Fruit fly (Drosophila melanogaster): ENCODE measurements around the gene CG9667.

The CG9667 gene

DNA sequence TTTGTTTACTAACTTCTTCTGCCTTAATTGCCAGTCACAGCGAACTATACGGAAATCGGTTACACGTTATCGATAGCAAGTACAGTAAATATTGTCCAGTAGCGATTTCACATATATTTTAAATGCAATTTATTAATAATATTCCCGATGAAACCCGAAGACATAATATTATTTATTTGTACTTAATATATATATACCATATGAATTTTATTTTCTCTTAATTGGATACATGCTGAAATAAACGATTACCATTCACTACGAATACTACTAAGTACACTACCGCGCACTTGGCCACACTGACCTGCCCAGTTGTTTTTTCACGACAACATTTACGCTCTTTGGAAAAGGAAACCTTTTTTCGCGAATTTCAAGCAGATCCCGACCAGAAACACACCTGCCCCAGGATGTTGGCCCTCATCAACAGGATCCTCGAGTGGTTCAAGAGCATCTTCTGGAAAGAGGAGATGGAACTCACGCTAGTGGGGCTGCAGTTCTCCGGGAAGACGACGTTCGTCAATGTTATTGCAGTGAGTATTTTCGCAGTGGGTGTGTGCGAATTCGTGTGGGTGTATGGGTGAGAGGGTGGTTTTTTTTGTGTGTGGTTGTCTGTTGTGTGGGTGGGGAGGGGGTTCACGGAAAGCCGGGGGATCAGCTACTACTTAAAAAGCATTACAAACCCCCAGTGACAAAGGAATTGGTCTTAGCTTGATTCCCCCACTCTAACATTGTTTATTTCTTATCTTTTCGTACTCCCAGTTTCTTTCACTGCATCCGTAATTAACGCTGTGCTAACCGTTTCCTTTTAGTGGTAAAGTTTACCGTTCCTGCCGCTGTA lies at the start of gene CG9667, which contains the start of gene Arl8:
Gene CG9667 (minus strand): TSS at position 42 of the 835 bp plus-strand sequence.
Gene Arl8 (plus strand): TSS at position 290 of the 835 bp plus-strand sequence.
- no peak for TF ChIP-seq CG8478 (optimal IDR thresholded peaks at IDR 0.05)
- no peak for TF ChIP-seq CTCF (optimal IDR thresholded peaks at IDR 0.05)

DNA sequence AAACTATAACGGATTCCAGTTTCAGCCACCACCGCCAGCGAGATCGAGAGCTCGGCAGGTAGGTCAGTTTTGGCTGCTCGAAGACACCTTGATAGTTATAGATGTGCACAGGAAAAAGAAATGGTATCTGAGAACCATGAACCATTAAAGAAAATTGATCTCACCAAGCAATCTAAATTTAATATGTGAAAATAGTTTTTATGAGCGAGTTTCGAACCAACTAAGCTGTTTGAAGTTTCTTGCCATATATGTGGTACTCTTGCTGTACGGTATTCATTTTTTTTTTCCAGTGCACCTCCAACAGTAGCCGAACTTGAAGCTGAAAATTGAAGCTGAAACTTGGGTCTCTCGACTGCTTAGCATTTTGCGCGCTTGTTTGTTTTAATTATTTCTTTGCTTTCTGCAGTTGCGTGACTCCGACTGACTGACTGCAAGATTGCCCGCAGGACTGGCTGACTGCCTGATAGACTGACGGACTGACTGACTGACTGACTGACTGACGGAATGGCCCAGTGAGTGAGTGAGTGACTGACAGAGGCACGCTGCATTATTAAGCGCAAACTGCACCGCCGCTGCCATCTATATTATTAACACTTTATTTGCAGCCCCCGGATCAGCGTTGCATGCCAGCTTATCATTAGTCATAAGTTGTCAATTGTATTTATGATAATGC lies 45.5 kb upstream of the CG9667 start:
- no peak for TF ChIP-seq CG8478 (optimal IDR thresholded peaks at IDR 0.05)
- no peak for TF ChIP-seq CTCF (optimal IDR thresholded peaks at IDR 0.05)

DNA sequence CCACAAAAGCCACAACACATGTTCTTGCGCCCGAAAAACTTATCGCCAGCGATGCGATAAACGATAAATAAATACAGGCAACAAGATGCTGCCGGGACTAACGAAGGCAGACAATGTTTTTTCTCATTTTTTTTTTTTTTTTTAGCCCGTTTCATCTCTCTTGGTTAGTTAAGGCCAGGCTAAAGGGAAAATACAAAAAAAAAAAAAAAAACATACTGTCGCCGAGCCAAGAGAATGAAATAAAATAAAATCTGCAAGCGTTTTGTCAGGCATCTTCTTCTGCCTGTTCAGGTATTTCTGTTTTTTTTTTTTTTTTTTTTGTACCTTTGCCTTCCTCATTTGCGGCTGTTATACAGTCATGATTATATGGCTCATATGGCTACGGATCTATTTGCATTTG lies 38.7 kb upstream of the CG9667 start:
- TF ChIP-seq CTCF (optimal IDR thresholded peaks at IDR 0.05): no peak
- TF ChIP-seq CG8478 (optimal IDR thresholded peaks at IDR 0.05): no peak

DNA sequence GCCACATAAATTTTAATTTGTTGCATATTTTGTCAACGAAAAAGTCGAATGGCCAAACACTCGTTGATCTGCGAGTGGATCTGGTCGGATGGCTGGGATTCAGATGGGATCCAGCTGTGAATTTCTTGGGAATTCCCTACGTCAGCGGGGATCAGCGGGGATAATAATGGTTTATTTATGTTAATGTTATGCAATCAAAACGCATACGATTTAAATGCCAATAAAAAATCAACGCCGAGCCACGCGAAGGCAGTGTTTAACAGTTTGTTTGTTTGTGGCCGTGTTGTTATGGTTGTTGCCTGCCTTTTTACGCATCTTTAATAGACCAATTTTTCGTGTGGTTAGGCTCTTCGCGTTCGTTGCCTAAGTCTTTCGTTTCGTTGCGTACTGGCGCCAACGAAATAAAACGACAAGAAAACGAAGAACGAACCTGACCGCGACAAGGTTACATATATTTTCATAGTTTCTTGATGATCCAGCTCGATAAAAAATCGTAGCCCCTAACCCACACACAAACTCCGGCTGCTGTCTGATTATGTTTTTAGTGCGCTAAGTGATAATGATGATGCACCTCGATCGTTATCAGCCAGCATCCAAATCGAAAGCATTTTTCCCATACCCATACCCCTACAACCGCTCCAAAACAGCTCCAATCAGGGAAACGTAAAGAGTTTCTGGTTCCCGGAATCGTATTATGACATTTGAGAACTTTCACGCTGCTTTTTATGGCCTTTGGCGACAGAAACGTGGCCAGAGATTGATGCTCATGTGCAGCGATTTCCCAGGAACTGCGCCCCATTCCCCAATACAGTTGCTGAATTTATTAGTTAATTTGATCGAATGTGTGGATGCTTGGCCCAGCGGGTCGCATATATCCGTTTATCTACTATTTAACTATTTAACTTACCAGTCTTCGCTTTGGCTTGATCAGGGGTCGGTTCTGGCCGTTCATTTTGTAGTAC lies 34.2 kb upstream of the CG9667 start:
- TF ChIP-seq CG8478 (optimal IDR thresholded peaks at IDR 0.05) (no peak), CTCF (optimal IDR thresholded peaks at IDR 0.05) (no peak)

DNA sequence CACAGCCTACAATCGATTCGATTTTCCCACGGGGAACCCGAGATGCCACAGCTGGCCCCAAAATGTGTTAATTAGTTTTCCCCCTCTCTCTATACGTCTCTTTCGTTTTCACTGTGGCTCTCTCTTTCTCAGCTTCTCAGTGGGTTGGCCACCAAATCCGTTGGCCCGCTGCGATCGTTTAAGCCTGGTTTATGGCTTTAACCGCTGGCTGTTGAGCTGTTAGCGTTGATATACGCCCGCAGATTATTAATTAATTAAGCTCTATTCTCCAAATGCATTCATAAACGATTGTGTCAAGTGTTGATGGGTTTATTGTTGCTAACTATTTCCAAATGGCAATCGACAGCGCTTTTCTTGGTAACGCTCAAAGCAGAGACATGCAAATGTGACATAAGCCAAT lies 32.2 kb upstream of the CG9667 start:
- no peak for TF ChIP-seq CTCF (optimal IDR thresholded peaks at IDR 0.05)
- no peak for TF ChIP-seq CG8478 (optimal IDR thresholded peaks at IDR 0.05)

DNA sequence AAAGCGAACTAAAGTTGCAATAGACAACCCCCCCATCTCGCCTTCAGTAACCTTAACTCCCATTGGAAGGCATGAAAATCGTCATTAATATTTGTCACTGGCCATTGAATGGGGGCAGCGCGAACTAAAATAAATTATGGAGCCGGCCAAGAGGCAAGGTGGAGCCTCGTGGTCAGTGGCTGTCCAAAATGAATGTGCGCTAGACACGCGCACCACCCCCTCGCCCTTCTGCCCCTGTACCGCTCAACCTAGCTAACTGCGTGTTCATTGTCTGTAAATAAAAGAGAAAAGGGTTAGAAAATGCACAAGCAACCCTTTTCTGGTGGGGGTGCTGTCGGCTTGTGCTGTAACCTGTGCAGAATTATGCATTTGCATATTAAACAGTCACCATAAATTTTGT lies 31.1 kb upstream of the CG9667 start:
- no peak for TF ChIP-seq CG8478 (optimal IDR thresholded peaks at IDR 0.05)
- TF ChIP-seq CTCF (optimal IDR thresholded peaks at IDR 0.05): no peak

DNA sequence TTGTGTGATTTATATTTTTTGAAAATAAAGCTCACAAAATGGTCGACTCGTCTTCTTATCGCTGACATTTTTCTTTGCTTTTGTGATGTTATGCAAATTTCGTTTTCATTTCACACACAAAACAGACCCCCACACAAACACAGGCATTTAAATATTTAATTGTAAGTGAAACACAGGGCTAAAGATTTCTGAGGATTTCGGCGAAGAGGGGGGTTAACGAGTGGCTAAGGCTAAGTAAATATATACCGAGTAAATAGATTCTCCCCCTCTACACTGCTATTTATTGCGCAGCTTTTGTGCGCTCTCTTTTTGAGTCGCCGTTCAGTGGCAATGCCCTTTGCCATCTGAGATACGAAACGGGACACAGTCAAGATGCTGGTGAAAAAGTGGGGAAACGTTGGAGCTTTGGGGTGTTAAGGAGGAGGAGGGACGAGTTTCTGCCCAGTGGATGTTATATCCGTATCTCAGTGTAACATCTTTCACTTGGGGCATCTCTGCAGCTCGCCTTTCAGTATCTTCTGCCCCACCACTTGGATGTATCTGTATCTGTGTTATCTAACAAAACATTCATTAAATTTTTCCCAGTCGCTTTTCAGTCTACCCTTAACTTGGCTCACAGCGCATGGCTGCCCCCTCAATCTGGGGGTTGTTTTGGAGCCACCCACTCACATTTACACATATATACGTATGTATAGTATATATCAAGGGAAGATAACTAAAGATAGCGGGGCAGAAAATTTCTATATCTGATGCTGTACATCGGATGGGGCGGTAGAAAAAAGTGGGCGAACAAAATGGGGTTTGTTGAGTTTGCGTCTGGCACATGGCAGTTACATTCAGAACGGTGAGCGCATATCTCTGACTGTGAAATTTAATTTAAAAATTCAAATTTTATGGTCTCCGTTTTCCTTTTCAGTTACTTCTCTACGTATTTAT lies 29.8 kb upstream of the CG9667 start:
- no peak for TF ChIP-seq CTCF (optimal IDR thresholded peaks at IDR 0.05)
- TF ChIP-seq CG8478 (optimal IDR thresholded peaks at IDR 0.05): no peak

DNA sequence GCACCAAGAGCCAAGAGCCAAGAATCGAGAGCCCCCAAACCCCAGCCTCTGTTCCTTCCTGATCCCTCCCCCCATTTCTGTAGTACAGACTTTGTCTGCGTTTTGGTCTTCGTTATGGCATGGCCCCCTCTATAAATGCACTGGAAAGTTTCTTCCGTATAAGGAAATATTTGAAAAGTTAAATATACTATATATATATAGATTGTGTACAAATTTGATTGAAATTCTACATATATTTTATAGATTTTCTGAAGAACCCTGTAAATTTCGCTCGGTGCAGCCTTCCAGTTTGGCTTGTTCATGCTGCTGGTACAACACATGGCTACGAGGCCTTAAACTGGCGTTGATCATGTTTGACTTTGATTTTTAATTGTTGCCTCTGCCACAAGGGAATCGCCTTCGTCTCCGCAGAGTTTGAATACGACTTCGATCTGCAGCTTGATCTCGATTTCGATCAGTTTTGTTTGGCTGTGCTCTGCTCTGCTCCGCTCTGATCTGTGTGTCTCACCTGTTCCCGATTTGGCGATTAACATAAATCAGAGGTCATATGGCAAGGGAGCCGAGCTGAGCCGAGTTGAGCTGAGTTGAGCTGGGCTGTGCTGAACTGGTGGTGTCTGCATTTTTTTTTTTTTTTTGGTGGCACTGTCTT lies 27.9 kb upstream of the CG9667 start:
- TF ChIP-seq CG8478 (optimal IDR thresholded peaks at IDR 0.05): no peak
- no peak for TF ChIP-seq CTCF (optimal IDR thresholded peaks at IDR 0.05)

DNA sequence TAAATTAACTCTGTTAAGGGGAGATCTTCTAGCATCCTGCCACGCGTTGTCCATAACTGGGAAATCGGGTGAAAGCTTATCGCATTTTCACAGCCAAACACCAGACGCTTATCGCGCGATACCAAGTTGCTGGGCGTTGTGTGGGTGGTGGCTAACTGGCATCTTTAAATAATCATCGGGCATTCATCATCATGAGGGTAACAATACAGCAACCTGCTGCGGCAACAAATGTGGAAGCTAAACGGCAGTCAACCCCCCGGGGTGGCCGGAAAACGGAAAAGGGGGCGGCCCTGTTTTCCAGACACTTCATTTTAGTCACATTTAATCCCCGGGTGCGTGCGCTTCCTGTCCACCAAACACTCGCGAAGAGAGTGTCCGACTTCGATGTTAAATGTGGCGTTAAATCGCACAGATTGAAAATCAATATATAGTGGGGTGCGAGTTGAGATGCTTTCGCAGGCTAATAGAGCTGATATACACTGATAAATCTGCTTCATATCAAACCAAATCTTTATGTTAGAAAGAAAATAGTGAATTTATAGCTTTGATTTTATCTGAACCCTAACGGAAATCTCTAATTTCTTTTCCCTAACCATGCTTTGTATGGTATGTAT lies 26.5 kb upstream of the CG9667 start:
- TF ChIP-seq CTCF (optimal IDR thresholded peaks at IDR 0.05) (no peak), CG8478 (optimal IDR thresholded peaks at IDR 0.05) (no peak)

DNA sequence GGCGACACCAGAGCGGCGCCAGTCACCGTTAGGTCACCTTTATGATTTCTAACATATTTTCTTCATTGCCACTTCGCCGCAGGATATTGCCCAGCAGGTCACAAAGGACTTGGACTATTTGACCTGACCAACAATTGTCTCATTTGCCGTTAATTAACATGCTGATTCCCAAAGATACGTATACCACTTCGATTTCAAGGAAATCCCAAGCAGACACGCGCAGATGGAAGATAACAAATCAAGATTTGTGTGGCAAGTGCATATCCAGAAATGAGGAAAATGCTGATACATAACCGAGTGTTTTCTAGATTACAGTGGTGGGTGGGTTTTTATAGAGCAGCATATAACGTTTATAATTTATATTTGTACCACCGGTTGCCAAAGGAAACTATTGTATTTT lies 25.0 kb upstream of the CG9667 start:
- TF ChIP-seq CG8478 (optimal IDR thresholded peaks at IDR 0.05) (no peak), CTCF (optimal IDR thresholded peaks at IDR 0.05) (no peak)

DNA sequence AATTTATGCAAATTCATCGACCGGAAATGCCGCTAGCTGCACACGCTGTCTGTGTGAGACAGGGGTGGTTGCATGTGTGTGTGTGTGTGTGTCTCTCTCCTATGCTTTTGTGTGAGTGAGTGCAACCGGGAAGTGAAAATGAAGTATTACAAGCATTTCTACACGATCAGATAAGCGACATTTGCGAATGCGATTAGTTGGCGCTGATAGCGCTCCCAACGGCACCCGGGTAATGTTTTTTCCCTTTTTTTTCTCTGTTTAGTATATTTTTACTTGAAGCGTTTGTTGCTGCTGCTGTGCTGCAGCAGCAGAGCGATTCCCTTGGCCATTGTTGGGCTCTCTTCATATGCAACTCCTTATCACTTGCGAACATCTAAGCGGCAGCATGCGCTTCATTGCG lies 23.8 kb upstream of the CG9667 start:
- TF ChIP-seq CTCF (optimal IDR thresholded peaks at IDR 0.05) (no peak), CG8478 (optimal IDR thresholded peaks at IDR 0.05) (no peak)

DNA sequence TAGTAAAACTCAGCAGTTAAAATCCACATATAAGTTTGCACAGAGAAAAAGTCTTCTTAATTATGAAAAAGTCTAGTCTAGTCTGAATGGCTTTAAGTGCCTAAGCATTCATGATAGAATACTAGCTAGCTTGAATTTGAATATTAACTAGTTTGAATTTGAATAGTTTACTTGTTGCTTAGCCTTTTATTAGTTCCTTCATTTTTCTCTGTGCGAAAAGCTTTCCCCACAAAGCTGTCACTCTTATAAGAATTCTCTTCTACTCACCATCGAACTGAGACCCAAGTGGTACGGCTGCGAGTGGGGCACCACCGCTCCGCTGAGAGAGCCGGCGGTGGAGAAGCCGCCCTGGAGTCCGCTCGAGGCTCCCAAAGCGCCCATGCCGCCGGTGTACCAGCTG lies 22.8 kb upstream of the CG9667 start:
- TF ChIP-seq CTCF (optimal IDR thresholded peaks at IDR 0.05) (no peak), CG8478 (optimal IDR thresholded peaks at IDR 0.05) (no peak)

DNA sequence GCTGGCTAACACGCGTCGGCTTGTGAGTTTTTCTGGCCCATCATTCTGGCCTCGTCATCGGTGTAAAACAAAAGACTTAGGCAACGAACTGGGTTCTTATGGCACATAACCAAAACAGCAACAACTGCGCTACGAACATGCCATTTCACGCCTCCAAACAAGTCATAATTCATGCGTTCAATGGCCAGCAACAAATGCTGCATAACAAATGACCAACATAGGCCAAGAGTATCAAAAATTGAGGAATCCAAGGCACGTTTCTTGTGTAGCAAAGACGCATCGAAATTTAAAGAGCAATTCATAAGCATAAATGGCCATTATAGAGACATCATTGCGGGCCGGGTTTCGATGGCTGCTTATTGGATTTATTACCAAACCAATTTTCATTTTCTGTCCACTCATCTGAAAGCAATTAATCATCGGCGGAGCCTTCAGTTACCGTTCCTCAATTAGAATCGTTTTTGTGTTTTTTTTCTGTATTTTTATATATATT lies 20.8 kb upstream of the CG9667 start:
- TF ChIP-seq CG8478 (optimal IDR thresholded peaks at IDR 0.05) (no peak), CTCF (optimal IDR thresholded peaks at IDR 0.05) (no peak)
